Fruit fly (Drosophila melanogaster) whole organism, pupa: Measurements from ENCODE around the gene Apc.

ENCODE experiments used
- CG10348 ChIP-seq: fragments of 200-800 bp; sonication (Bioruptor generic); IDR thresholded peaks from 2 replicates; pipeline ENCODE4 v1.3.6; 2022; ENCODE audit warnings: missing biosample characterization, missing genetic modification characterization
- CG12605 ChIP-seq: fragments of 200-800 bp; sonication (Bioruptor generic); IDR thresholded peaks from 2 replicates; pipeline ENCODE4 v1.3.6; 2022; ENCODE audit warnings: missing biosample characterization, missing genetic modification characterization
- CG13204 ChIP-seq: fragments of 200-800 bp; sonication (Bioruptor generic); optimal IDR thresholded peaks from 2 replicates; lab custom pipeline; 2018; ENCODE audit warnings: missing biosample characterization, mild to moderate bottlenecking, missing genetic modification characterization, moderate library complexity
- CG14655 ChIP-seq: fragments of 200-800 bp; sonication (Bioruptor generic); optimal IDR thresholded peaks from 3 replicates; lab custom pipeline; 2017; ENCODE audit warnings: mild to moderate bottlenecking, missing biosample characterization, missing genetic modification reagents, missing genetic modification characterization
- CG15710 ChIP-seq: fragments of 200-800 bp; sonication (Bioruptor generic); optimal IDR thresholded peaks from 2 replicates; lab custom pipeline; 2018; ENCODE audit warnings: missing biosample characterization, mild to moderate bottlenecking, missing genetic modification characterization, moderate library complexity
- CG17806 ChIP-seq: fragments of 200-800 bp; sonication (Bioruptor generic); optimal IDR thresholded peaks from 2 replicates; lab custom pipeline; 2018; ENCODE audit warnings: missing biosample characterization, mild to moderate bottlenecking, missing genetic modification characterization, moderate library complexity
- CG32121 ChIP-seq: fragments of 200-800 bp; sonication (Bioruptor generic); IDR thresholded peaks from 2 replicates; pipeline ENCODE4 v1.3.6; 2022; ENCODE audit warnings: missing biosample characterization, missing genetic modification characterization
- CG34367 ChIP-seq: fragments of 200-800 bp; sonication (Bioruptor generic); optimal IDR thresholded peaks from 2 replicates; lab custom pipeline; 2018; ENCODE audit warnings: missing biosample characterization, mild to moderate bottlenecking, missing genetic modification characterization
- CG4496 ChIP-seq: fragments of 200-800 bp; sonication (Bioruptor generic); IDR thresholded peaks from 3 replicates; pipeline ENCODE4 v1.3.6; 2022; ENCODE audit warnings: missing biosample characterization, missing genetic modification characterization
- CG8159 ChIP-seq: fragments of 200-800 bp; sonication (Bioruptor generic); optimal IDR thresholded peaks from 3 replicates; lab custom pipeline; 2018; ENCODE audit warnings: missing biosample characterization, mild to moderate bottlenecking, missing genetic modification characterization, moderate library complexity
- CG8301 ChIP-seq: fragments of 200-800 bp; sonication (Bioruptor generic); optimal IDR thresholded peaks from 2 replicates; lab custom pipeline; 2018; ENCODE audit warnings: missing biosample characterization, mild to moderate bottlenecking, missing genetic modification characterization
- CG9948 ChIP-seq: fragments of 200-800 bp; sonication (Bioruptor generic); optimal IDR thresholded peaks from 2 replicates; lab custom pipeline; 2018; ENCODE audit warnings: missing biosample characterization, mild to moderate bottlenecking, missing genetic modification characterization, moderate library complexity
- D1 ChIP-seq: fragments of 200-800 bp; sonication (Bioruptor generic); optimal IDR thresholded peaks from 2 replicates; lab custom pipeline; 2018; ENCODE audit warnings: missing biosample characterization, mild to moderate bottlenecking, missing genetic modification characterization, moderate library complexity
- EcR ChIP-seq: fragments of 200-800 bp; sonication (Bioruptor generic); optimal IDR thresholded peaks from 3 replicates; lab custom pipeline; 2019; ENCODE audit warnings: missing biosample characterization, missing genetic modification characterization, mild to moderate bottlenecking, moderate library complexity, missing genetic modification reagents
- Ets98B ChIP-seq: fragments of 200-800 bp; sonication (Bioruptor generic); IDR thresholded peaks from 2 replicates; pipeline ENCODE4 v1.3.6; 2022; ENCODE audit warnings: missing biosample characterization, missing genetic modification characterization
- Pif1A ChIP-seq: fragments of 200-800 bp; sonication (Bioruptor generic); optimal IDR thresholded peaks from 3 replicates; lab custom pipeline; 2016; ENCODE audit warnings: missing biosample characterization, missing genetic modification characterization
- Pif1B ChIP-seq: fragments of 200-800 bp; sonication (Bioruptor generic); optimal IDR thresholded peaks from 3 replicates; lab custom pipeline; 2016; ENCODE audit warnings: missing biosample characterization, missing genetic modification characterization
- Snoo ChIP-seq: fragments of 200-800 bp; sonication (Bioruptor generic); optimal IDR thresholded peaks from 3 replicates; lab custom pipeline; 2017; ENCODE audit warnings: missing biosample characterization, mild to moderate bottlenecking, missing genetic modification characterization, inconsistent platforms
- fd96Ca ChIP-seq: fragments of 200-800 bp; sonication (Bioruptor generic); IDR thresholded peaks from 3 replicates; pipeline ENCODE4 v1.3.6; 2022; ENCODE audit warnings: missing biosample characterization, missing genetic modification characterization
- gl ChIP-seq: fragments of 200-800 bp; sonication (Bioruptor generic); optimal IDR thresholded peaks from 2 replicates; lab custom pipeline; 2018; ENCODE audit warnings: missing biosample characterization, mild to moderate bottlenecking, missing genetic modification characterization
- rn ChIP-seq: fragments of 200-800 bp; sonication (Bioruptor generic); IDR thresholded peaks from 2 replicates; pipeline ENCODE4 v1.3.6; 2022; ENCODE audit warnings: missing biosample characterization, missing genetic modification characterization

Gene Apc

DNA sequence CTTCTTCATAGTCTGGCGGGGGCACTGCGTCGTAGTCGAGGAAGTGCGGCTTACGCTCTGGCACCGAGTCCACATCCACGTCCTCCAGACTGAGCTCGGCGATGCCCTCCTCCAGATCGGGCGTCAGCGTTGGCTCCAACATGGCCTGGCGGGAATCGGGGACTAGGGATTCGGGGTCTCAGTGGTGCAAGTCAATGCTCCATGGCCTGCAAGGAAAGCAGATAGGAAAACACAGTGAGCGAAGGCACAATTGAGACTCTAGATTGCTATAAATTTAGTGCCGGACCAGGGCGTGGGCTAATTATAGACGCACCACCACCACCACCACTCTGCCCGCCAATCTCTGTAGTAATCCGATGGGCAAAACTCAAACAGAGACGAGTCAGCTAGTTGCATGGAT lies 3.9 kb downstream of the Apc start:
- TF ChIP-seq CG4496, result 0 out of 3 replicates have a peak, but pooled peaks have one; percentile 27
- TF ChIP-seq CG8159 (tag; lab: Kevin White, UChicago), result no peak
- no peak for TF ChIP-seq CG15710 (tag; lab: Kevin White, UChicago)
- TF ChIP-seq EcR (GFP tag; lab: Kevin White, UChicago), result peak; percentile 58
- TF ChIP-seq rn (GFP tag; lab: Robert Waterston, UW), result no peak
- TF ChIP-seq CG32121, result no peak

DNA sequence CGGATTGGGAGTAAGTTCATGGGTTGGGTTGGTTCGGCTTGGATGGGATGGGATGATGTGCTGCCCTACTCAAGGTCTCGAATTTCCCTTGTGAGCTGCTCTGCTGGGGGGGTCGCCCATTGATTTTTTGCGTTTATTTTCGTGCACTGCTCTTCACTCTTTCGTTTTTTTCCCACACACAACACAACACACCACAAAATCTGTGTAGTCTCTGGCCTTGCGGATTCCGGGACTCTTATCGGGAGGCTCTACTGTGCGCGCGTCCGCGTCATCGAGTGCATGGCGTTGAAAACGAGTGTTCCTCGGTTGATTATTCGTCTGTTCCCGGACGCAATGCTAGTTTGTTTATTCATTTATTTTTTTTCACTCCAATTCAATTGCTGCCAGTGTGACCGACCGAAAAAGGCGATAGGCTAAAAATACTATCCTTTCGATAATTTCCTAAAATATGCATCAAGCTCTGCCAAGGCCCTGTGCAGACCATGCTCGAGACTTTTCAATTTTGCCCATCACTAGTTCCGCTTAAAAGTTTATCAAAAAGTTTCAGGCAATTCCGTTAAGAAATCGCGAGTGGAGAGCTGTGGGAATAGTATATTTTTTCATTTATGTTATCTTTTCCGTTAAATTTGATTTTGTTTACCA lies 12.8 kb downstream of the Apc start, which contains the start of gene WASp:
WASp (minus strand) TSS at position 399 of the 642 bp plus-strand sequence.
- TF ChIP-seq CG15710 (tag; lab: Kevin White, UChicago) (peak; percentile 53), CG32121 (peak; percentile 25; the same call in 1 of the 2 replicates), CG12605 (peak; percentile 50), Snoo (tag; lab: Kevin White, UChicago) (no peak), D1 (tag; lab: Kevin White, UChicago) (no peak), EcR (GFP tag; lab: Kevin White, UChicago) (no peak), CG17806 (tag; lab: Kevin White, UChicago) (peak; percentile 22), CG14655 (no peak), CG34367 (tag; lab: Kevin White, UChicago) (peak; percentile 48), fd96Ca (GFP tag; lab: Robert Waterston, UW) (no peak; the same call in 1 of the 3 replicates), Pif1B (GFP tag; lab: Kevin White, UChicago) (peak; percentile 16), rn (GFP tag; lab: Robert Waterston, UW) (0 out of 2 replicates have a peak, but pooled peaks have one; percentile 18), Pif1A (no peak), CG8159 (tag; lab: Kevin White, UChicago) (peak; percentile 19), CG13204 (GFP tag; lab: Kevin White, UChicago) (no peak), CG8301 (tag; lab: Kevin White, UChicago) (peak; percentile 4), Ets98B (peak; percentile 67), CG4496 (peak; percentile 67; the same call in 2 of the 3 replicates), gl (tag; lab: Kevin White, UChicago) (peak; percentile 46), CG10348 (GFP tag; lab: Robert Waterston, UW) (no peak), CG9948 (no peak)

DNA sequence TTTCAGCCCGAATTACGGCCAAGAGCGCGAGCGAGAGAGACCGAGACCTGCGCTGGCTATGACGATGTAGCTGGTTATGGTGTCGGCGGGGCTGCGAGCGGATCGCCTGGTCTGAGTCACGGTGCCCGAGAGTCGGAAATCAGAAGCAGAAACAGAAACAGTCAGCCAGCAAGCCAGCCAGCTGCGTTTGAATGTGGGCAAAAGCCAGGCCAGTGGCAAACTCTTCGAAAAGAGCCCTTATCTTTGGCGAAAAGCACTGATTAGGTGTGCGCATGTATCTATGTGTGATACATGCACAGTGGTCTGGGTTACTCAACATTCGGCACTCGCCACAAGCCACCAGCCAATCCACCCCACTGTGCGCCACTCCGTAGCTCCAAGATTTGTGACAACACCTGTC lies 13.4 kb downstream of the Apc start:
- no peak for TF ChIP-seq Pif1A
- 0 out of 3 replicates have a peak, but pooled peaks have one; percentile 27 for TF ChIP-seq fd96Ca (GFP tag; lab: Robert Waterston, UW)

dm6 chr3R:28830746-28831145 lies 13.8 kb downstream of the Apc start:
- no peak for TF ChIP-seq Pif1A
- TF ChIP-seq Snoo (tag; lab: Kevin White, UChicago), result peak; percentile 42

DNA sequence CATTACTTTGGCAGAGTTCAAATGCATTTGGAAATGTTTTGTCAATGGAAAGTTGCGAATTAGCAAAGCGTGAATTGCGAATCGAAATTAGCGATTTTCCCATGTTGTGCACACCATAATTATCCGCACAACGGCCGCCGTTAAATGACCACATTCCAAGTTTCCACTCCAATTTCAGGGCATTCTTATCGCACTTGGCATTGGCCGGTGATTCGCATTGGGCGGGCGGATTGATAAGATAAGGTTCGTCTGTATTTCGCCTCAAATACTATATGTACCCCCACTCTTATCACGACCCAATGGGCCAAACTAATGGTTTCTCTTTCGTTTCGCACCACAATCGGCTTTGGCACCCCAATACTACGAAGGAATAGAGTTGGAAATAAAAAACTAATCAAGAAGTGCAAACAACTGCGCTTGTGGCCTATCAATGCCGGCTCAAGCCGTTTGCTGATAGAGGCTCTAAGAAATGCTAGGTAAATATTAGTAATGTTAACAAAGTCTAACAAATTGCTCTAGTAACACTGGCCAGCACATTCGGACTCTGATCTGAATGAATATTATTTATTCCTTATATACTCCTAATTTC lies 15.1 kb downstream of the Apc start:
- TF ChIP-seq gl (tag; lab: Kevin White, UChicago) (no peak), CG4496 (no peak), CG15710 (tag; lab: Kevin White, UChicago) (no peak)

- TF ChIP-seq CG4496 (no peak), gl (tag; lab: Kevin White, UChicago) (no peak), EcR (GFP tag; lab: Kevin White, UChicago) (no peak), CG8301 (tag; lab: Kevin White, UChicago) (no peak)
Measured at dm6 chr3R:28827222-28827621, 17.3 kb downstream of the Apc start.

dm6 chr3R:28819555-28820305 lies 24.8 kb downstream of the Apc start, which contains the start of the genes CG1523 and CG1647:
TSS of gene CG1523 (minus strand) at chr3R:28819668.
TSS of gene CG1647 (plus strand) at chr3R:28820221.
- peak; percentile 26; the same call in 1 of the 2 replicates for TF ChIP-seq CG10348 (GFP tag; lab: Robert Waterston, UW)
- no peak for TF ChIP-seq EcR (GFP tag; lab: Kevin White, UChicago)
- TF ChIP-seq CG8301 (tag; lab: Kevin White, UChicago), result no peak
- TF ChIP-seq Pif1A, result no peak
- peak; percentile 81 for TF ChIP-seq CG15710 (tag; lab: Kevin White, UChicago)
- TF ChIP-seq CG17806 (tag; lab: Kevin White, UChicago), result no peak
- peak; percentile 49; the same call in 1 of the 2 replicates for TF ChIP-seq Ets98B
- peak; percentile 55; the same call in 2 of the 3 replicates for TF ChIP-seq CG4496
- TF ChIP-seq D1 (tag; lab: Kevin White, UChicago), result no peak
- no peak for TF ChIP-seq Pif1B (GFP tag; lab: Kevin White, UChicago)
- TF ChIP-seq Snoo (tag; lab: Kevin White, UChicago), result peak; percentile 56
- peak; percentile 29; the same call in 1 of the 3 replicates for TF ChIP-seq fd96Ca (GFP tag; lab: Robert Waterston, UW)
- peak; percentile 35; the same call in 1 of the 2 replicates for TF ChIP-seq rn (GFP tag; lab: Robert Waterston, UW)
- no peak for TF ChIP-seq CG14655
- no peak for TF ChIP-seq CG13204 (GFP tag; lab: Kevin White, UChicago)
- peak; percentile 31; the same call in 1 of the 2 replicates for TF ChIP-seq CG32121
- TF ChIP-seq CG9948, result peak; percentile 61
- TF ChIP-seq CG12605, result 0 out of 2 replicates have a peak, but pooled peaks have one; percentile 17
- TF ChIP-seq CG8159 (tag; lab: Kevin White, UChicago), result no peak
- TF ChIP-seq gl (tag; lab: Kevin White, UChicago), result peak; percentile 12
- peak; percentile 71 for TF ChIP-seq CG34367 (tag; lab: Kevin White, UChicago)
- TF ChIP-seq, all 21 proteins: peak for 12
